Fruit fly (Drosophila melanogaster) whole organism, prepupa: ENCODE data around the gene Eaat2.

Source experiments
- CG10631 ChIP-seq: fragments of 200-800 bp; sonication (Bioruptor generic); optimal IDR thresholded peaks from 2 replicates; lab custom pipeline; 2016; ENCODE audit warnings: missing biosample characterization, missing genetic modification characterization
- CG11762 ChIP-seq: fragments of 200-800 bp; sonication (Bioruptor generic); optimal IDR thresholded peaks from 3 replicates; lab custom pipeline; 2016; ENCODE audit warnings: missing biosample characterization, missing genetic modification characterization; ENCODE audit not compliant: insufficient read depth
- CG4318 ChIP-seq: fragments of 200-800 bp; sonication (Bioruptor generic); optimal IDR thresholded peaks from 3 replicates; lab custom pipeline; 2017; ENCODE audit warnings: missing biosample characterization, mild to moderate bottlenecking, missing genetic modification characterization
- Ets21C ChIP-seq: fragments of 200-800 bp; sonication (Bioruptor generic); optimal IDR thresholded peaks from 3 replicates; lab custom pipeline; 2016; ENCODE audit warnings: missing biosample characterization, missing genetic modification characterization
- Sox102F ChIP-seq: fragments of 200-800 bp; sonication (Bioruptor generic); optimal IDR thresholded peaks from 2 replicates; lab custom pipeline; 2016; ENCODE audit warnings: missing biosample characterization, mild to moderate bottlenecking, missing genetic modification characterization

DNA sequence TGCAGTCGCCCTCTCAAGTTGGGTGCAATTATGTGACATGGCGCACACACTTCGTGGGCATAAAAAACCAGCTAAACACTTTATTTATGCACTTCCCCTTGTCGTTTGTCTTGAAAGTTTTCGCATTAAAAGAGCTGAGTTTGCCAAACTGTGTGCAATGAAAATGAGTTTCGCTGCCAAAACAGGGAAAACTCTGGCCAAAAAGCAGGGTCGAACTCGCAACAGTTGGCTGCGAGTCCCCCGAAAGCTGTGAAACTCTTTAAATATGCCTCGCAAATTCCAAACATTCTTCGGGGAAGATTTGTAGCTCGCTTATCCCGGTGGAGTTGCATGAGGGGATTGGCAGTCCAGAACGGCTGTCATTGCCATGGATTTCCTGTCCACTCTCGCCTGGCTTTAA, 36.0 kb upstream of the Eaat2 start, which contains the start of gene Gr21a:
- no peak for TF ChIP-seq CG4318
- TF ChIP-seq CG10631 (GFP tag; lab: Kevin White, UChicago), result no peak
- TF ChIP-seq CG11762 (GFP tag; lab: Kevin White, UChicago), result no peak
- TF ChIP-seq Ets21C (GFP tag; lab: Kevin White, UChicago), result no peak
- TF ChIP-seq Sox102F (GFP tag; lab: Kevin White, UChicago), result no peak
